Fruit fly (Drosophila melanogaster) whole organism, embryonic: ENCODE results near the gene CG9328.

Experiments used
- Atf3 ChIP-seq: fragments of 200-800 bp; sonication (Bioruptor generic); optimal IDR thresholded peaks from 3 replicates; lab custom pipeline; 2016; ENCODE audit warnings: missing biosample characterization, missing genetic modification characterization
- CG10565 ChIP-seq: fragments of 200-800 bp; sonication (Bioruptor generic); optimal IDR thresholded peaks from 3 replicates; lab custom pipeline; 2016; ENCODE audit warnings: missing biosample characterization, mild to moderate bottlenecking, missing genetic modification characterization
- CG11456 ChIP-seq: fragments of 200-800 bp; sonication (Bioruptor generic); IDR thresholded peaks from 3 replicates; pipeline ENCODE4 v1.3.6; 2022; ENCODE audit warnings: missing biosample characterization, missing genetic modification characterization
- CG1233 ChIP-seq: fragments of 200-800 bp; sonication (Bioruptor generic); optimal IDR thresholded peaks from 4 replicates; lab custom pipeline; 2018; ENCODE audit warnings: missing biosample characterization, mild to moderate bottlenecking, missing genetic modification characterization
- CG12391 ChIP-seq: fragments of 200-800 bp; sonication (Bioruptor generic); optimal IDR thresholded peaks from 3 replicates; lab custom pipeline; 2018; ENCODE audit warnings: missing biosample characterization, mild to moderate bottlenecking, missing genetic modification characterization, moderate library complexity
- CG15073 ChIP-seq: fragments of 200-800 bp; sonication (Bioruptor generic); optimal IDR thresholded peaks from 2 replicates; lab custom pipeline; 2016; ENCODE audit warnings: missing biosample characterization, missing genetic modification characterization
- CG15269 ChIP-seq: fragments of 200-800 bp; sonication (Bioruptor generic); optimal IDR thresholded peaks from 2 replicates; lab custom pipeline; 2018; ENCODE audit warnings: missing biosample characterization, mild to moderate bottlenecking, missing genetic modification characterization, moderate library complexity
- CG17361 ChIP-seq: fragments of 200-800 bp; sonication (Bioruptor generic); IDR thresholded peaks from 3 replicates; pipeline ENCODE4 v1.3.6; 2022; ENCODE audit warnings: missing biosample characterization, missing genetic modification characterization
- CG17612 ChIP-seq: fragments of 200-800 bp; sonication (Bioruptor generic); IDR thresholded peaks from 2 replicates; pipeline ENCODE4 v1.3.6; 2022; ENCODE audit warnings: missing biosample characterization, missing genetic modification characterization
- CG2116 ChIP-seq: fragments of 200-800 bp; sonication (Bioruptor generic); optimal IDR thresholded peaks from 3 replicates; lab custom pipeline; 2018; ENCODE audit warnings: missing biosample characterization, mild to moderate bottlenecking, missing genetic modification characterization
- CG2678 ChIP-seq: fragments of 200-800 bp; sonication (Bioruptor generic); optimal IDR thresholded peaks from 3 replicates; lab custom pipeline; 2019; ENCODE audit warnings: missing biosample characterization, mild to moderate bottlenecking, missing genetic modification characterization, moderate library complexity
- CG2712 ChIP-seq: fragments of 200-800 bp; optimal IDR thresholded peaks from 3 replicates; lab custom pipeline; 2019; ENCODE audit warnings: missing biosample characterization, mild to moderate bottlenecking, missing genetic modification characterization, moderate library complexity
- CG2889 ChIP-seq: fragments of 200-800 bp; sonication (Bioruptor generic); IDR thresholded peaks from 3 replicates; pipeline ENCODE4 v1.3.6; 2022; ENCODE audit warnings: missing biosample characterization, missing genetic modification characterization
- CG33213 ChIP-seq: fragments of 200-800 bp; sonication (Bioruptor generic); optimal IDR thresholded peaks from 3 replicates; lab custom pipeline; 2016; ENCODE audit warnings: missing biosample characterization, missing genetic modification characterization
- CG4707 ChIP-seq: fragments of 200-800 bp; sonication (Bioruptor generic); optimal IDR thresholded peaks from 2 replicates; lab custom pipeline; 2018; ENCODE audit warnings: missing biosample characterization, mild to moderate bottlenecking, missing genetic modification characterization, moderate library complexity
- CG6683 ChIP-seq: fragments of 200-800 bp; sonication (Bioruptor generic); optimal IDR thresholded peaks from 2 replicates; lab custom pipeline; 2017; ENCODE audit warnings: missing biosample characterization, mild to moderate bottlenecking, missing genetic modification characterization, missing genetic modification reagents
- CG8089 ChIP-seq: fragments of 200-800 bp; sonication (Bioruptor generic); optimal IDR thresholded peaks from 3 replicates; lab custom pipeline; 2016; ENCODE audit warnings: missing biosample characterization, missing genetic modification characterization
- CG8478 ChIP-seq: fragments of >200 bp; optimal IDR thresholded peaks from 2 replicates; lab custom pipeline; 2018
- CTCF ChIP-seq: fragments of 200-800 bp; sonication (Bioruptor generic); optimal IDR thresholded peaks from 2 replicates; lab custom pipeline; 2017; ENCODE audit warnings: missing biosample characterization, mild to moderate bottlenecking, missing genetic modification characterization, moderate library complexity
- Dad ChIP-seq: fragments of 200-800 bp; sonication (Bioruptor generic); optimal IDR thresholded peaks from 3 replicates; lab custom pipeline; 2016; ENCODE audit warnings: missing biosample characterization, missing genetic modification characterization
- Doc2 ChIP-seq: fragments of 200-800 bp; sonication (Bioruptor generic); IDR thresholded peaks from 2 replicates; pipeline ENCODE4 v1.3.6; 2022; ENCODE audit warnings: missing biosample characterization, missing genetic modification characterization
- Dref ChIP-seq: fragments of 200-800 bp; sonication (Bioruptor generic); IDR thresholded peaks from 2 replicates; pipeline ENCODE4 v1.3.6; 2022; ENCODE audit warnings: missing biosample characterization, missing genetic modification characterization
- Eip74EF ChIP-seq, 2 experiments: fragments of 200-800 bp in 1 of 2; fragments of >200 bp in 1 of 2; sonication (Bioruptor generic) in 1 of 2; optimal IDR thresholded peaks; 2 replicates each; lab custom pipeline; 2017 to 2019; ENCODE audit warnings: missing biosample characterization in 2 of 2, missing genetic modification characterization in 2 of 2, mild to moderate bottlenecking in 1 of 2, moderate library complexity in 1 of 2
- HLH4C ChIP-seq: fragments of 200-800 bp; sonication (Bioruptor generic); IDR thresholded peaks from 3 replicates; pipeline ENCODE4 v1.3.6; 2022; ENCODE audit warnings: missing biosample characterization, missing genetic modification characterization; ENCODE audit not compliant: partially characterized antibody
- HLHmδ ChIP-seq: fragments of 200-800 bp; sonication (Bioruptor generic); optimal IDR thresholded peaks from 2 replicates; lab custom pipeline; 2018; ENCODE audit warnings: missing biosample characterization, mild to moderate bottlenecking, missing genetic modification characterization, moderate library complexity
- Hey ChIP-seq: fragments of 200-800 bp; sonication (Bioruptor generic); optimal IDR thresholded peaks from 3 replicates; lab custom pipeline; 2018; ENCODE audit warnings: missing biosample characterization, mild to moderate bottlenecking, missing genetic modification characterization
- HmgZ ChIP-seq: fragments of 200-800 bp; sonication (Bioruptor generic); optimal IDR thresholded peaks from 2 replicates; lab custom pipeline; 2018; ENCODE audit warnings: missing biosample characterization, mild to moderate bottlenecking, missing genetic modification characterization
- NC2α ChIP-seq: fragments of 200-800 bp; sonication (Bioruptor generic); optimal IDR thresholded peaks from 2 replicates; lab custom pipeline; 2016; ENCODE audit warnings: missing biosample characterization, missing genetic modification characterization
- NK7.1 ChIP-seq: fragments of 200-800 bp; sonication (Bioruptor generic); optimal IDR thresholded peaks from 3 replicates; lab custom pipeline; 2016; ENCODE audit warnings: missing biosample characterization, missing genetic modification characterization
- Nf-YA ChIP-seq: fragments of 200-800 bp; sonication (Bioruptor generic); IDR thresholded peaks from 2 replicates; pipeline ENCODE4 v1.3.6; 2022; ENCODE audit warnings: missing biosample characterization, missing genetic modification characterization
- NfI ChIP-seq: fragments of 200-800 bp; sonication (Bioruptor generic); optimal IDR thresholded peaks from 3 replicates; lab custom pipeline; 2018; ENCODE audit warnings: missing biosample characterization, mild to moderate bottlenecking, missing genetic modification characterization, moderate library complexity
- Oli ChIP-seq: fragments of 200-800 bp; sonication (Bioruptor generic); optimal IDR thresholded peaks from 2 replicates; lab custom pipeline; 2018; ENCODE audit warnings: missing biosample characterization, mild to moderate bottlenecking, missing genetic modification characterization, moderate library complexity
- Optix ChIP-seq: fragments of 200-800 bp; sonication (Bioruptor generic); IDR thresholded peaks from 3 replicates; pipeline ENCODE4 v1.3.6; 2022; ENCODE audit warnings: missing biosample characterization, missing genetic modification characterization
- bab2 ChIP-seq: fragments of 200-800 bp; sonication (Bioruptor generic); optimal IDR thresholded peaks from 2 replicates; lab custom pipeline; 2016; ENCODE audit warnings: missing biosample characterization, missing genetic modification characterization
- chm ChIP-seq: fragments of 200-800 bp; sonication (Bioruptor generic); IDR thresholded peaks from 2 replicates; pipeline ENCODE4 v1.3.6; 2022; ENCODE audit warnings: missing biosample characterization, missing genetic modification characterization
- dimm ChIP-seq: fragments of 200-800 bp; sonication (Bioruptor generic); IDR thresholded peaks from 2 replicates; pipeline ENCODE4 v1.3.6; 2022; ENCODE audit warnings: missing biosample characterization, missing genetic modification characterization
- ems ChIP-seq: fragments of 200-800 bp; sonication (Bioruptor generic); optimal IDR thresholded peaks from 3 replicates; lab custom pipeline; 2016; ENCODE audit warnings: missing biosample characterization, missing genetic modification characterization
- exex ChIP-seq: fragments of 200-800 bp; sonication (Bioruptor generic); optimal IDR thresholded peaks from 4 replicates; lab custom pipeline; 2018; ENCODE audit warnings: missing biosample characterization, mild to moderate bottlenecking, missing genetic modification characterization, moderate library complexity
- hkb ChIP-seq, 2 experiments: fragments of 200-800 bp in 1 of 2; fragments of >200 bp in 1 of 2; sonication (Bioruptor generic) in 1 of 2; IDR thresholded peaks in 1 of 2; optimal IDR thresholded peaks in 1 of 2; 2 replicates each; pipeline versions ENCODE4 v1.3.6 to Lab custom; 2017 to 2022; ENCODE audit warnings: missing biosample characterization in 1 of 2, missing genetic modification characterization in 1 of 2
- insv ChIP-seq, 2 experiments: fragments of 200-800 bp; sonication (Bioruptor generic); optimal IDR thresholded peaks; 3 replicates each; lab custom pipeline; 2016 to 2018; ENCODE audit warnings: missing biosample characterization in 2 of 2, missing genetic modification characterization in 2 of 2
- lola ChIP-seq, 3 experiments: fragments of >200 bp in 2 of 3; fragments of 200-800 bp in 1 of 3; sonication (Bioruptor generic) in 1 of 3; optimal IDR thresholded peaks; 2 replicates each; lab custom pipeline; 2017 to 2019; ENCODE audit warnings: missing biosample characterization in 3 of 3, missing genetic modification characterization in 3 of 3, mild to moderate bottlenecking in 1 of 3, moderate library complexity in 1 of 3
- nmo ChIP-seq: fragments of 200-800 bp; sonication (Bioruptor generic); optimal IDR thresholded peaks from 2 replicates; lab custom pipeline; 2018; ENCODE audit warnings: missing biosample characterization, mild to moderate bottlenecking, missing genetic modification characterization, moderate library complexity
- org-1 ChIP-seq: fragments of 200-800 bp; sonication (Bioruptor generic); optimal IDR thresholded peaks from 2 replicates; lab custom pipeline; 2017; ENCODE audit warnings: missing biosample characterization, missing genetic modification characterization
- pfk ChIP-seq: fragments of 200-800 bp; sonication (Bioruptor generic); optimal IDR thresholded peaks from 2 replicates; lab custom pipeline; 2018; ENCODE audit warnings: missing biosample characterization, mild to moderate bottlenecking, missing genetic modification characterization, moderate library complexity
- psq ChIP-seq: fragments of 200-800 bp; sonication (Bioruptor generic); optimal IDR thresholded peaks from 2 replicates; lab custom pipeline; 2017; ENCODE audit warnings: missing biosample characterization, missing genetic modification characterization
- salm ChIP-seq: fragments of 200-800 bp; sonication (Bioruptor generic); optimal IDR thresholded peaks from 2 replicates; lab custom pipeline; 2018; ENCODE audit warnings: missing biosample characterization, mild to moderate bottlenecking, missing genetic modification characterization
- sens ChIP-seq: fragments of 200-800 bp; sonication (Bioruptor generic); peaks from one replicate; lab custom pipeline; 2016; ENCODE audit warnings: missing biosample characterization, missing genetic modification characterization
- so ChIP-seq: fragments of 200-800 bp; sonication (Bioruptor generic); IDR thresholded peaks from 3 replicates; pipeline ENCODE4 v1.3.6; 2022; ENCODE audit warnings: missing biosample characterization, missing genetic modification characterization
- sug ChIP-seq: fragments of 200-800 bp; optimal IDR thresholded peaks from 2 replicates; lab custom pipeline; 2019; ENCODE audit warnings: missing biosample characterization, mild to moderate bottlenecking, missing genetic modification characterization, moderate library complexity
- zen2 ChIP-seq: fragments of 200-800 bp; sonication (Bioruptor generic); IDR thresholded peaks from 3 replicates; pipeline ENCODE4 v1.3.6; 2022; ENCODE audit warnings: missing biosample characterization, missing genetic modification characterization; ENCODE audit not compliant: partially characterized antibody

CG9328 gene

dm6 chr2L:20783044-20783443 lies 14.5 kb upstream of the CG9328 start (continued):
- no peak for TF ChIP-seq nmo (GFP tag; lab: Kevin White, UChicago)
- TF ChIP-seq ems (GFP tag; lab: Kevin White, UChicago) = no peak
- TF ChIP-seq CG6683 (GFP tag; lab: Kevin White, UChicago) = no peak
- no peak for TF ChIP-seq Atf3 (GFP tag; lab: Kevin White, UChicago)
- TF ChIP-seq lola (GFP tag; optimal IDR thresholded peaks at IDR 0.05; lab: Kevin White, UChicago) = no peak
- TF ChIP-seq sens = peak; percentile 40
- TF ChIP-seq Doc2 (GFP tag; lab: Robert Waterston, UW) = no peak
- TF ChIP-seq CG8089 (GFP tag; lab: Kevin White, UChicago) = no peak
- no peak for TF ChIP-seq CG17361 (GFP tag; lab: Robert Waterston, UW)
- TF ChIP-seq hkb (optimal IDR thresholded peaks at IDR 0.05; lab: Kevin White, UChicago) = no peak
- no peak for TF ChIP-seq hkb (GFP tag; IDR thresholded peaks at IDR 0.05; lab: Robert Waterston, UW)
- no peak for TF ChIP-seq CG12391 (tag; lab: Kevin White, UChicago)
- TF ChIP-seq NC2α (GFP tag; lab: Kevin White, UChicago) = no peak
- no peak for TF ChIP-seq CG8478 (lab: Kevin White, UChicago)
- no peak for TF ChIP-seq CG2712 (tag; lab: Kevin White, UChicago)
- TF ChIP-seq Dref = no peak
- TF ChIP-seq CG15269 (tag; lab: Kevin White, UChicago) = no peak
- no peak for TF ChIP-seq insv (GFP tag; optimal IDR thresholded peaks at IDR 0.05; lab: Kevin White, UChicago)
- TF ChIP-seq Dad (GFP tag; lab: Kevin White, UChicago) = no peak
- peak; percentile 93 for TF ChIP-seq psq (GFP tag; lab: Kevin White, UChicago)
- no peak for TF ChIP-seq salm
- TF ChIP-seq HLH4C (GFP tag; lab: Robert Waterston, UW) = no peak
- TF ChIP-seq CG2889 (GFP tag; lab: Robert Waterston, UW) = no peak
- no peak for TF ChIP-seq pfk (GFP tag; lab: Kevin White, UChicago)
- no peak for TF ChIP-seq CTCF (GFP tag; lab: Kevin White, UChicago)
- TF ChIP-seq HLHmδ (GFP tag; lab: Kevin White, UChicago) = peak; percentile 44

- TF ChIP-seq HLHmδ (GFP tag; lab: Kevin White, UChicago) (no peak), CG2712 (tag; lab: Kevin White, UChicago) (no peak), HmgZ (tag; lab: Kevin White, UChicago) (no peak), chm (no peak), CG33213 (GFP tag; lab: Kevin White, UChicago) (no peak), Oli (tag; lab: Kevin White, UChicago) (no peak), CG1233 (GFP tag; lab: Kevin White, UChicago) (no peak), org-1 (GFP tag; lab: Kevin White, UChicago) (no peak), CG2678 (no peak), dimm (GFP tag; lab: Robert Waterston, UW) (no peak), CG15073 (no peak), sug (tag; lab: Kevin White, UChicago) (peak; percentile 16), NK7.1 (no peak), Nf-YA (GFP tag; lab: Robert Waterston, UW) (no peak), CG4707 (no peak), CG11456 (GFP tag; lab: Robert Waterston, UW) (no peak), so (GFP tag; lab: Robert Waterston, UW) (no peak), exex (peak; percentile 52), CG2116 (GFP tag; lab: Kevin White, UChicago) (no peak), Hey (tag; lab: Kevin White, UChicago) (peak; percentile 5), NfI (GFP tag; lab: Kevin White, UChicago) (no peak), CG10565 (GFP tag; lab: Kevin White, UChicago) (no peak), bab2 (no peak), zen2 (GFP tag; lab: Robert Waterston, UW) (no peak), CG17612 (GFP tag; lab: Robert Waterston, UW) (no peak), Optix (GFP tag; lab: Robert Waterston, UW) (no peak), Eip74EF (GFP tag; optimal IDR thresholded peaks at IDR 0.05; lab: Kevin White, UChicago) (no peak)
Measured at dm6 chr2L:20783908-20784307, 13.6 kb upstream of the CG9328 start.
